Worm (Caenorhabditis elegans): ENCODE data around the gene M03D4.3.

ce11 chrIV:6155296-6155695 lies 43.1 kb upstream of the M03D4.3 start, which contains the start of gene C11D2.7:
- no peak for TF ChIP-seq ama-1 (optimal IDR thresholded peaks at IDR 0.05)
- TF ChIP-seq hlh-15 (tag; optimal IDR thresholded peaks at IDR 0.05), result no peak
- no peak for TF ChIP-seq ceh-2 (tag; optimal IDR thresholded peaks at IDR 0.05)
- no peak for TF ChIP-seq nhr-11 (tag; optimal IDR thresholded peaks at IDR 0.05)
- no peak for TF ChIP-seq pha-2 (tag; optimal IDR thresholded peaks at IDR 0.05)
- TF ChIP-seq ceh-45 (GFP tag; IDR thresholded peaks at IDR 0.05), result no peak
- no peak for TF ChIP-seq sox-4 (tag; optimal IDR thresholded peaks at IDR 0.05)
- TF ChIP-seq pros-1 (tag; optimal IDR thresholded peaks at IDR 0.05), result no peak
